Worm (Caenorhabditis elegans) whole organism, midembryonic: ENCODE measurements around the gene syx-16.

Experiments used
- T22C8.4 ChIP-seq: fragments of 200-800 bp; sonication (Bioruptor generic); IDR thresholded peaks from 2 replicates; pipeline ENCODE4 v1.3.6; 2022; ENCODE audit warnings: missing genetic modification characterization, missing compliant biosample characterization
- cog-1 ChIP-seq: sonication (generic microtip); optimal IDR thresholded peaks from 2 replicates; lab custom pipeline; 2016; ENCODE audit warnings: missing genetic modification characterization, missing compliant biosample characterization
- flt-1 ChIP-seq: fragments of 200-800 bp; sonication (Bioruptor generic); IDR thresholded peaks from 2 replicates; pipeline ENCODE4 v1.3.6; 2022; ENCODE audit warnings: missing genetic modification characterization, missing compliant biosample characterization
- klf-2 ChIP-seq: fragments of 200-800 bp; sonication (Bioruptor generic); conservative IDR thresholded peaks from 2 replicates; pipeline ENCODE4 v1.3.6; 2022; ENCODE audit warnings: missing genetic modification reagents, missing genetic modification characterization, missing compliant biosample characterization
- med-1 ChIP-seq: sonication (generic microtip); optimal IDR thresholded peaks from 2 replicates; lab custom pipeline; 2017; ENCODE audit warnings: missing genetic modification characterization, mild to moderate bottlenecking, missing compliant biosample characterization, antibody characterized with exemption, missing genetic modification reagents; ENCODE audit not compliant: insufficient read depth
- ref-1 ChIP-seq: fragments of 200-800 bp; sonication (Bioruptor generic); conservative IDR thresholded peaks from 2 replicates; pipeline ENCODE4 v1.3.6; 2022; ENCODE audit warnings: missing genetic modification reagents, missing genetic modification characterization, missing compliant biosample characterization
- tab-1 ChIP-seq: fragments of 200-800 bp; sonication (Bioruptor generic); IDR thresholded peaks from 2 replicates; pipeline ENCODE4 v1.3.6; 2022; ENCODE audit warnings: missing genetic modification characterization, missing compliant biosample characterization
- ztf-23 ChIP-seq: fragments of 200-800 bp; sonication (Bioruptor generic); IDR thresholded peaks from 2 replicates; pipeline ENCODE4 v1.3.6; 2022; ENCODE audit warnings: missing genetic modification reagents, missing genetic modification characterization, missing compliant biosample characterization
- ztf-29 ChIP-seq: fragments of 200-800 bp; sonication (Bioruptor generic); IDR thresholded peaks from 2 replicates; pipeline ENCODE4 v1.3.6; 2022; ENCODE audit warnings: missing genetic modification reagents, missing genetic modification characterization, missing compliant biosample characterization

Gene syx-16

ce11 chrIII:5217511-5217910, 8.6 kb upstream of the syx-16 start, which contains the start of gene cutl-19:
cutl-19 (minus strand) TSS chrIII:5217611.
- no peak for TF ChIP-seq klf-2 (GFP tag; lab: Robert Waterston, UW)
- no peak for TF ChIP-seq ref-1
- TF ChIP-seq ztf-23 (GFP tag; lab: Robert Waterston, UW): no peak
- no peak for TF ChIP-seq T22C8.4 (GFP tag; lab: Robert Waterston, UW)
- TF ChIP-seq cog-1 (tag; lab: Kevin White, UChicago): no peak
- TF ChIP-seq ztf-29 (GFP tag; lab: Robert Waterston, UW): no peak
- no peak for TF ChIP-seq flt-1 (GFP tag; lab: Robert Waterston, UW)
- no peak for TF ChIP-seq tab-1 (GFP tag; lab: Robert Waterston, UW)
- no peak for TF ChIP-seq med-1

DNA sequence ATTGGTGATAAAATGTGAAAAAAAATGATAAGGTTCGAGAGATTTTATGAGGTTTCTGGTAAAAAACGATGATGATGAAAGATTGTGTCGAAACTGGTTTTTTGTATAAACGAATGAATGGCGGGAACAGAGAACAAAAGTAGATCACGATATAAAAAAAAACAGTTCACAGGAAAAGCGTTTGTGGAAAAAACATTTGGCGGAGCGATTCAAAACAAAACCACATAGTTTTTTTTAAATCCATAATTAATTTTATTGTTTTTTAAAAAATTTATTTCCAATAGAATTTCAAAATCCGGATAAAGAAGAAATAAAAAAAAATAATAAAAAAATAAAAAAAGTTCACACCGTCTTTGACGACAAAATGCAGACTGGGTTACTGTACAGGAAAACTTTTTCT, 6.5 kb upstream of the syx-16 start, which contains the start of gene ZC155.4:
Gene ZC155.4, minus strand, starts transcription at position 101 of the 400 bp plus-strand sequence.
- TF ChIP-seq T22C8.4 (GFP tag; lab: Robert Waterston, UW) (no peak), ref-1 (no peak), klf-2 (GFP tag; lab: Robert Waterston, UW) (no peak), flt-1 (GFP tag; lab: Robert Waterston, UW) (no peak), med-1 (no peak), ztf-23 (GFP tag; lab: Robert Waterston, UW) (no peak), cog-1 (tag; lab: Kevin White, UChicago) (no peak), tab-1 (GFP tag; lab: Robert Waterston, UW) (no peak)

DNA sequence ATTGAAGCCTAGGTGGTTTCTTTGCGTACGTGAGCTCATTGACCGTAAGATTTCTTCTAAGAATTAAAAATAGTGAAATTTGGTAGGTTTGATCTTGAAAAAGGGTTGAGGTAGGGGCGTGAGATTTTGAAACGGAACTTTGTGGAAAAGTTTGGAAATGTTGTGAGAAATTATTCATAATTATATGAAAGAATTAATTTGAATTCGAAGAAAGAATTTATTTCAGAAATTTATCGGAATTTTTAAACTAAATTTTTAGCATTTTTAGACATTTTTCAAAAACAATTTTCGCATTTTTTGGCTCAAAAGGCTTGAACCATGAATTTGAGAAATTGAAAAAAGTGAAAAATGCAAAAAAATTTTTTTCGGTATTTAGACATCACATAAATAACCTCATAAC, 5.3 kb upstream of the syx-16 start:
- no peak for TF ChIP-seq ztf-23 (GFP tag; lab: Robert Waterston, UW)
- no peak for TF ChIP-seq med-1
- no peak for TF ChIP-seq flt-1 (GFP tag; lab: Robert Waterston, UW)
- TF ChIP-seq klf-2 (GFP tag; lab: Robert Waterston, UW): no peak

- TF ChIP-seq klf-2 (GFP tag; lab: Robert Waterston, UW) (peak; percentile 75), ztf-23 (GFP tag; lab: Robert Waterston, UW) (peak; percentile 78), ref-1 (peak; percentile 65; the same call in 1 of the 2 replicates), ztf-29 (GFP tag; lab: Robert Waterston, UW) (peak; percentile 42; the same call in 1 of the 2 replicates), med-1 (peak; percentile 12), flt-1 (GFP tag; lab: Robert Waterston, UW) (peak; percentile 80; the same call in 1 of the 2 replicates), tab-1 (GFP tag; lab: Robert Waterston, UW) (peak; percentile 88)
Measured at ce11 chrIII:5211137-5211648, 2.3 kb upstream of the syx-16 start.

DNA sequence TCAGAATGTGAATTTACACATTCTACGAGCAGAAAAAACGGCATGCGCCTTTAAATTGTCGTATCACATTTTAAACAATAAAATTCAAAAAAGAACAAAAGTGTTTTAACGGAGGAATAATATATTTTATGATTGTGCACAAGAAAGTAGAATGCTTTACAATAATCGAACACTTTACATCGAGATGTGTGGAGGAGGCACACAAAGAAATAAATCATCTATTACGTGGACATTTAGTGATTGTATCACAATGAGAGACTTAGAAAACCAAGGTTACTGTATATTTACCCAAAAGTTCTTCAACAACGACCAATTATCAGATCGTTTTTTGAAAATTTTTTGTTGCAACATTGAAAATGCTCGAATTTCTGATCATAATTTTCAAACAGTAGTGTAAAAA, 1.4 kb upstream of the syx-16 start:
- TF ChIP-seq med-1: no peak
- no peak for TF ChIP-seq ztf-23 (GFP tag; lab: Robert Waterston, UW)
- no peak for TF ChIP-seq tab-1 (GFP tag; lab: Robert Waterston, UW)
- TF ChIP-seq ztf-29 (GFP tag; lab: Robert Waterston, UW): no peak
- TF ChIP-seq ref-1: no peak
- TF ChIP-seq klf-2 (GFP tag; lab: Robert Waterston, UW): no peak
- no peak for TF ChIP-seq flt-1 (GFP tag; lab: Robert Waterston, UW)

- TF ChIP-seq T22C8.4 (GFP tag; lab: Robert Waterston, UW) (no peak), ztf-29 (GFP tag; lab: Robert Waterston, UW) (no peak), med-1 (no peak), flt-1 (GFP tag; lab: Robert Waterston, UW) (no peak), klf-2 (GFP tag; lab: Robert Waterston, UW) (no peak), ref-1 (no peak), ztf-23 (GFP tag; lab: Robert Waterston, UW) (no peak), tab-1 (GFP tag; lab: Robert Waterston, UW) (no peak), cog-1 (tag; lab: Kevin White, UChicago) (no peak)
Measured at ce11 chrIII:5206861-5207414, 2.0 kb downstream of the syx-16 start, which contains the start of gene morc-1. morc-1 (minus strand) TSS chrIII:5206911.

ce11 chrIII:5203310-5203709, 5.6 kb downstream of the syx-16 start:
- TF ChIP-seq T22C8.4 (GFP tag; lab: Robert Waterston, UW): no peak
- TF ChIP-seq flt-1 (GFP tag; lab: Robert Waterston, UW): no peak
- TF ChIP-seq med-1: no peak
- TF ChIP-seq klf-2 (GFP tag; lab: Robert Waterston, UW): no peak
- TF ChIP-seq ref-1: no peak

- TF ChIP-seq ref-1: no peak
- no peak for TF ChIP-seq cog-1 (tag; lab: Kevin White, UChicago)
- no peak for TF ChIP-seq tab-1 (GFP tag; lab: Robert Waterston, UW)
Measured at ce11 chrIII:5202641-5203040, 6.3 kb downstream of the syx-16 start.

- TF ChIP-seq med-1: no peak
- no peak for TF ChIP-seq T22C8.4 (GFP tag; lab: Robert Waterston, UW)
- no peak for TF ChIP-seq ztf-23 (GFP tag; lab: Robert Waterston, UW)
- no peak for TF ChIP-seq ztf-29 (GFP tag; lab: Robert Waterston, UW)
- TF ChIP-seq ref-1: no peak
- TF ChIP-seq cog-1 (tag; lab: Kevin White, UChicago): no peak
- TF ChIP-seq klf-2 (GFP tag; lab: Robert Waterston, UW): no peak
- TF ChIP-seq flt-1 (GFP tag; lab: Robert Waterston, UW): no peak
- TF ChIP-seq tab-1 (GFP tag; lab: Robert Waterston, UW): no peak
Measured at ce11 chrIII:5201267-5201666, 7.6 kb downstream of the syx-16 start.

DNA sequence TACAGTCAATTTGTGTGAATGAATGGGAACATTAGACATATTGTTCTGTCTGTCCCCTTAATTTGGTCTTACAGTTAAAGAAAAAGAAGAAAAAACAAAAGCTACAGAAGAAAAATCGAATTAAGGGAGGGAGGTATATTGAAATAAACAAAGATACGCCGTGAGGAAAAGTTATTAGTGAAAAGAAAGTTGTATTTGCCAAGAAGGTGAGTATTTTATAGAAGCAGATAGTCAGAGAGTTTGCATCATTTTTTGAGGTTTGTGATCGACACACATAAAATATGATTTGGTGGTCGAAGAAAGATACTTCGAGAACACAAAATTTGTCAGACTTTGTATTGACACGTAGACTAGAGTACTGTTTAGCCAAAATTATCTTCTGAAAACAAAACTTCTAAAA, 8.6 kb downstream of the syx-16 start:
- no peak for TF ChIP-seq klf-2 (GFP tag; lab: Robert Waterston, UW)
- TF ChIP-seq ref-1: no peak
- no peak for TF ChIP-seq med-1
- no peak for TF ChIP-seq T22C8.4 (GFP tag; lab: Robert Waterston, UW)
- no peak for TF ChIP-seq cog-1 (tag; lab: Kevin White, UChicago)
- TF ChIP-seq flt-1 (GFP tag; lab: Robert Waterston, UW): no peak
- TF ChIP-seq tab-1 (GFP tag; lab: Robert Waterston, UW): no peak
